Worm (Caenorhabditis elegans) whole organism, midembryonic: Measurements from ENCODE around the gene nhr-3.

Experiments
- klf-2 ChIP-seq: fragments of 200-800 bp; sonication (Bioruptor generic); conservative IDR thresholded peaks from 2 replicates; pipeline ENCODE4 v1.3.6; 2022; ENCODE audit warnings: missing genetic modification reagents, missing genetic modification characterization, missing compliant biosample characterization
- med-1 ChIP-seq: sonication (generic microtip); optimal IDR thresholded peaks from 2 replicates; lab custom pipeline; 2017; ENCODE audit warnings: missing genetic modification characterization, mild to moderate bottlenecking, missing compliant biosample characterization, antibody characterized with exemption, missing genetic modification reagents; ENCODE audit not compliant: insufficient read depth

DNA sequence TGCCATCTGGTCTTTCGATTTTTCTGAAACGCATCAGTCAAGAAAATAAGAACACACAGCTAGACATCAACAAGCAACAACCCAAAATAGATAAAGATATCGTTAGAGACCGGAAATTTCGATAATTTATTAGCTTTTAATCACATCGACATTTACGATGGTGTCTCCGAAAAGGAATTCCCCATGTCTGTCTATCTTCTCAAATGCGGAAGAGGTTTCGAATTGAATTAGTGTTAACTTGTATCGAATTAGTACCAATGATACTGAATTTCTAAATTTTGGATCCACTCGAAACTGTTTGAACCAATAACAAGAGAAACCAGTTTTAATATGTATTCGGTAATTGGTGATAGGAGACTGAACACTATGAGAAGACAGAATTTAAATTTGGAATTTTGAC lies 23.7 kb upstream of the nhr-3 start:
- no peak for TF ChIP-seq med-1
- no peak for TF ChIP-seq klf-2 (GFP tag; lab: Robert Waterston, UW)
